Fruit fly (Drosophila melanogaster): Measurements from ENCODE around the gene Meltrin.

Gene Meltrin

dm6 chr3R:14739088-14739487 is 42.0 kb upstream of the Meltrin start (continued):
- TF ChIP-seq CG12769 (tag; optimal IDR thresholded peaks at IDR 0.05), result peak; percentile 57
- TF ChIP-seq PHDP (tag; optimal IDR thresholded peaks at IDR 0.05), result no peak
- no peak for TF ChIP-seq CG33557 (GFP tag; optimal IDR thresholded peaks at IDR 0.05)
- 0 out of 2 replicates have a peak, but pooled peaks have one; percentile 20 for TF ChIP-seq CG32767 (GFP tag; IDR thresholded peaks at IDR 0.05)
- TF ChIP-seq Aef1 (GFP tag; IDR thresholded peaks at IDR 0.05), result no peak
- TF ChIP-seq CG10366 (GFP tag; IDR thresholded peaks at IDR 0.05), result no peak
- no peak for TF ChIP-seq Dek (tag; optimal IDR thresholded peaks at IDR 0.05)
- no peak for TF ChIP-seq CG3838 (GFP tag; optimal IDR thresholded peaks at IDR 0.05)
- peak; percentile 52 for TF ChIP-seq CG12299 (tag; optimal IDR thresholded peaks at IDR 0.05)
- no peak for TF ChIP-seq CG11696 (GFP tag; IDR thresholded peaks at IDR 0.05)
- no peak for TF ChIP-seq CG8281 (tag; optimal IDR thresholded peaks at IDR 0.05)
- no peak for TF ChIP-seq kah (GFP tag; optimal IDR thresholded peaks at IDR 0.05)
- TF ChIP-seq CG13775 (GFP tag; optimal IDR thresholded peaks at IDR 0.05), result no peak
- peak; percentile 16 for TF ChIP-seq CG1603 (tag; optimal IDR thresholded peaks at IDR 0.05)
- no peak for TF ChIP-seq Poxn (GFP tag; IDR thresholded peaks at IDR 0.05)
- TF ChIP-seq dan (GFP tag; IDR thresholded peaks at IDR 0.05), result no peak
- TF ChIP-seq Scr (GFP tag; IDR thresholded peaks at IDR 0.05; ENCODE audit: partially characterized antibody), result no peak
- TF ChIP-seq Bteb2 (GFP tag; optimal IDR thresholded peaks at IDR 0.05), result no peak
- no peak for TF ChIP-seq CG14014 (GFP tag; IDR thresholded peaks at IDR 0.05)
- TF ChIP-seq CG34422 (GFP tag; IDR thresholded peaks at IDR 0.05), result peak; percentile 53; the same call in 1 of the 3 replicates
- peak; percentile 77 for TF ChIP-seq HLHmδ (GFP tag; optimal IDR thresholded peaks at IDR 0.05)
- peak; percentile 20 for TF ChIP-seq pho (GFP tag; optimal IDR thresholded peaks at IDR 0.05)
- TF ChIP-seq phol (tag; optimal IDR thresholded peaks at IDR 0.05), result peak; percentile 27
- TF ChIP-seq ERR (GFP tag; optimal IDR thresholded peaks at IDR 0.05), result no peak
- no peak for TF ChIP-seq tup (GFP tag; optimal IDR thresholded peaks at IDR 0.05)
- no peak for TF ChIP-seq CG13123 (GFP tag; optimal IDR thresholded peaks at IDR 0.05)
- TF ChIP-seq maf-S (GFP tag; optimal IDR thresholded peaks at IDR 0.05), result no peak
- no peak for TF ChIP-seq az2 (GFP tag; optimal IDR thresholded peaks at IDR 0.05)
- TF ChIP-seq tgo (GFP tag; IDR thresholded peaks at IDR 0.05), result no peak
- TF ChIP-seq CG11695 (GFP tag; IDR thresholded peaks at IDR 0.05), result 0 out of 3 replicates have a peak, but pooled peaks have one; percentile 26
- no peak for TF ChIP-seq gsb-n (tag; optimal IDR thresholded peaks at IDR 0.05)
- TF ChIP-seq sima (GFP tag; optimal IDR thresholded peaks at IDR 0.05), result no peak
- TF ChIP-seq CG9215 (GFP tag; IDR thresholded peaks at IDR 0.05), result no peak
- TF ChIP-seq CG3847 (GFP tag; IDR thresholded peaks at IDR 0.05), result peak; percentile 66
- TF ChIP-seq CG18619 (GFP tag; optimal IDR thresholded peaks at IDR 0.05), result no peak
- no peak for TF ChIP-seq bsh (GFP tag; optimal IDR thresholded peaks at IDR 0.05)
- no peak for TF ChIP-seq CG12219 (GFP tag; optimal IDR thresholded peaks at IDR 0.05)
- no peak for TF ChIP-seq Doc2 (GFP tag; IDR thresholded peaks at IDR 0.05)
- no peak; the same call in 1 of the 3 replicates for TF ChIP-seq HLH4C (GFP tag; IDR thresholded peaks at IDR 0.05; ENCODE audit: partially characterized antibody)
- no peak for TF ChIP-seq CG31388 (GFP tag; optimal IDR thresholded peaks at IDR 0.05)
- TF ChIP-seq MBD-R2 (GFP tag; IDR thresholded peaks at IDR 0.05), result peak; percentile 53; the same call in 1 of the 2 replicates
- peak; percentile 24 for TF ChIP-seq CG13296 (GFP tag; optimal IDR thresholded peaks at IDR 0.05)
- no peak for TF ChIP-seq fd102C (GFP tag; optimal IDR thresholded peaks at IDR 0.05)
- TF ChIP-seq Doc3 (GFP tag; IDR thresholded peaks at IDR 0.05; ENCODE audit: partially characterized antibody), result no peak
- peak; percentile 91 for TF ChIP-seq sd (tag; optimal IDR thresholded peaks at IDR 0.05)
- TF ChIP-seq Ets65A (GFP tag), result no peak
- no peak for TF ChIP-seq CoRest (tag; optimal IDR thresholded peaks at IDR 0.05)
- no peak for TF ChIP-seq br (optimal IDR thresholded peaks at IDR 0.05)
- no peak for TF ChIP-seq org-1 (GFP tag; optimal IDR thresholded peaks at IDR 0.05)
- TF ChIP-seq CG17568 (GFP tag; optimal IDR thresholded peaks at IDR 0.05), result no peak
- peak; percentile 62 for TF ChIP-seq crol (GFP tag; IDR thresholded peaks at IDR 0.05)
- peak; percentile 8 for TF ChIP-seq CG3281 (GFP tag; optimal IDR thresholded peaks at IDR 0.05)

Measured in whole organism, embryonic.